Fruit fly (Drosophila melanogaster) whole organism, embryonic: ENCODE results near the gene Cpr78E.

Experiments
- Bgb ChIP-seq: fragments of 200-800 bp; sonication (Bioruptor generic); IDR thresholded peaks from 2 replicates; pipeline ENCODE4 v1.3.6; 2022; ENCODE audit warnings: missing biosample characterization, missing genetic modification characterization; ENCODE audit not compliant: partially characterized antibody
- CG10565 ChIP-seq: fragments of 200-800 bp; sonication (Bioruptor generic); optimal IDR thresholded peaks from 3 replicates; lab custom pipeline; 2016; ENCODE audit warnings: missing biosample characterization, mild to moderate bottlenecking, missing genetic modification characterization
- CG13296 ChIP-seq: fragments of 200-800 bp; sonication (Bioruptor generic); optimal IDR thresholded peaks from 3 replicates; lab custom pipeline; 2018; ENCODE audit warnings: missing biosample characterization, mild to moderate bottlenecking, missing genetic modification characterization
- CG13894 ChIP-seq: fragments of 200-800 bp; sonication (Bioruptor generic); optimal IDR thresholded peaks from 3 replicates; lab custom pipeline; 2018; ENCODE audit warnings: missing biosample characterization, mild to moderate bottlenecking, missing genetic modification characterization, moderate library complexity
- CG14965 ChIP-seq: fragments of 200-800 bp; sonication (Bioruptor generic); optimal IDR thresholded peaks from 2 replicates; lab custom pipeline; 2016; ENCODE audit warnings: missing biosample characterization, missing genetic modification characterization, borderline replicate concordance
- CG15073 ChIP-seq: fragments of 200-800 bp; sonication (Bioruptor generic); optimal IDR thresholded peaks from 2 replicates; lab custom pipeline; 2016; ENCODE audit warnings: missing biosample characterization, missing genetic modification characterization
- CG17385 ChIP-seq: fragments of 200-800 bp; sonication (Bioruptor generic); optimal IDR thresholded peaks from 3 replicates; lab custom pipeline; 2018; ENCODE audit warnings: missing biosample characterization, mild to moderate bottlenecking, missing genetic modification characterization
- CG17912 ChIP-seq: fragments of 200-800 bp; sonication (Bioruptor generic); optimal IDR thresholded peaks from 2 replicates; lab custom pipeline; 2018; ENCODE audit warnings: missing biosample characterization, mild to moderate bottlenecking, missing genetic modification characterization
- CG2129 ChIP-seq: fragments of 200-800 bp; sonication (Bioruptor generic); IDR thresholded peaks from 2 replicates; pipeline ENCODE4 v1.3.6; 2022; ENCODE audit warnings: missing biosample characterization, missing genetic modification characterization; ENCODE audit not compliant: partially characterized antibody
- CG31224 ChIP-seq: fragments of 200-800 bp; sonication (Bioruptor generic); IDR thresholded peaks from 2 replicates; pipeline ENCODE4 v1.3.6; 2022; ENCODE audit warnings: missing biosample characterization, missing genetic modification characterization
- CG33213 ChIP-seq: fragments of 200-800 bp; sonication (Bioruptor generic); optimal IDR thresholded peaks from 3 replicates; lab custom pipeline; 2016; ENCODE audit warnings: missing biosample characterization, missing genetic modification characterization
- CG4360 ChIP-seq: fragments of 200-800 bp; sonication (Bioruptor generic); IDR thresholded peaks from 2 replicates; pipeline ENCODE4 v1.3.6; 2022; ENCODE audit warnings: missing biosample characterization, missing genetic modification characterization
- CG43689 ChIP-seq: fragments of 200-800 bp; sonication (Bioruptor generic); IDR thresholded peaks from 2 replicates; pipeline ENCODE4 v1.3.6; 2022; ENCODE audit warnings: missing biosample characterization, missing genetic modification characterization
- CG4707 ChIP-seq: fragments of 200-800 bp; sonication (Bioruptor generic); optimal IDR thresholded peaks from 2 replicates; lab custom pipeline; 2018; ENCODE audit warnings: missing biosample characterization, mild to moderate bottlenecking, missing genetic modification characterization, moderate library complexity
- CG4854 ChIP-seq: fragments of 200-800 bp; sonication (Bioruptor generic); optimal IDR thresholded peaks from 2 replicates; lab custom pipeline; 2016; ENCODE audit warnings: missing biosample characterization, missing genetic modification characterization, inconsistent platforms
- CG6654 ChIP-seq: fragments of 200-800 bp; sonication (Bioruptor generic); optimal IDR thresholded peaks from 2 replicates; lab custom pipeline; 2017; ENCODE audit warnings: missing biosample characterization, mild to moderate bottlenecking, missing genetic modification characterization
- CG6683 ChIP-seq: fragments of 200-800 bp; sonication (Bioruptor generic); optimal IDR thresholded peaks from 2 replicates; lab custom pipeline; 2017; ENCODE audit warnings: missing biosample characterization, mild to moderate bottlenecking, missing genetic modification characterization, missing genetic modification reagents
- CG8290 ChIP-seq, 3 experiments: fragments of 200-800 bp; sonication (Bioruptor generic); optimal IDR thresholded peaks; 2 replicates each; lab custom pipeline; 2016 to 2019; ENCODE audit warnings: missing biosample characterization in 3 of 3, missing genetic modification characterization in 3 of 3, mild to moderate bottlenecking in 2 of 3, moderate library complexity in 1 of 3
- CG8478 ChIP-seq: fragments of >200 bp; optimal IDR thresholded peaks from 2 replicates; lab custom pipeline; 2018
- CG8924 ChIP-seq: fragments of 200-800 bp; optimal IDR thresholded peaks from 3 replicates; lab custom pipeline; 2019; ENCODE audit warnings: missing biosample characterization, mild to moderate bottlenecking, missing genetic modification characterization, moderate library complexity
- CG8944 ChIP-seq: fragments of 200-800 bp; sonication (Bioruptor generic); optimal IDR thresholded peaks from 3 replicates; lab custom pipeline; 2016; ENCODE audit warnings: missing biosample characterization, missing genetic modification characterization
- CG9609 ChIP-seq: fragments of 200-800 bp; sonication (Bioruptor generic); optimal IDR thresholded peaks from 3 replicates; lab custom pipeline; 2016; ENCODE audit warnings: missing biosample characterization, missing genetic modification characterization
- Camta ChIP-seq: fragments of 200-800 bp; sonication (Bioruptor generic); optimal IDR thresholded peaks from 2 replicates; lab custom pipeline; 2016; ENCODE audit warnings: missing biosample characterization, missing genetic modification characterization
- Deaf1 ChIP-seq: fragments of 200-800 bp; optimal IDR thresholded peaks from 3 replicates; lab custom pipeline; 2019; ENCODE audit warnings: missing biosample characterization, mild to moderate bottlenecking, missing genetic modification characterization, moderate library complexity
- Dip3 ChIP-seq: fragments of 200-800 bp; sonication (Bioruptor generic); optimal IDR thresholded peaks from 3 replicates; lab custom pipeline; 2016; ENCODE audit warnings: missing biosample characterization, missing genetic modification characterization
- Doc3 ChIP-seq: fragments of 200-800 bp; sonication (Bioruptor generic); IDR thresholded peaks from 3 replicates; pipeline ENCODE4 v1.3.6; 2022; ENCODE audit warnings: missing biosample characterization, missing genetic modification characterization; ENCODE audit not compliant: partially characterized antibody
- Gug ChIP-seq: fragments of 200-800 bp; sonication (Bioruptor generic); IDR thresholded peaks from 4 replicates; pipeline ENCODE4 v1.3.6; 2022; ENCODE audit warnings: missing biosample characterization, missing genetic modification characterization
- HLH4C ChIP-seq: fragments of 200-800 bp; sonication (Bioruptor generic); IDR thresholded peaks from 3 replicates; pipeline ENCODE4 v1.3.6; 2022; ENCODE audit warnings: missing biosample characterization, missing genetic modification characterization; ENCODE audit not compliant: partially characterized antibody
- Hsf ChIP-seq: fragments of 200-800 bp; sonication (Bioruptor generic); optimal IDR thresholded peaks from 3 replicates; lab custom pipeline; 2016; ENCODE audit warnings: missing biosample characterization, missing genetic modification characterization
- Myb ChIP-seq: fragments of 200-800 bp; sonication (Bioruptor generic); optimal IDR thresholded peaks from 2 replicates; lab custom pipeline; 2016; ENCODE audit warnings: missing biosample characterization, missing genetic modification characterization
- NK7.1 ChIP-seq: fragments of 200-800 bp; sonication (Bioruptor generic); optimal IDR thresholded peaks from 3 replicates; lab custom pipeline; 2016; ENCODE audit warnings: missing biosample characterization, missing genetic modification characterization
- PHDP ChIP-seq: fragments of 200-800 bp; sonication (Bioruptor generic); optimal IDR thresholded peaks from 3 replicates; lab custom pipeline; 2018; ENCODE audit warnings: missing biosample characterization, mild to moderate bottlenecking, missing genetic modification characterization, moderate library complexity
- ab ChIP-seq: fragments of 200-800 bp; sonication (Bioruptor generic); optimal IDR thresholded peaks from 2 replicates; lab custom pipeline; 2016; ENCODE audit warnings: missing biosample characterization, missing genetic modification characterization
- ac ChIP-seq: fragments of 200-800 bp; sonication (Bioruptor generic); optimal IDR thresholded peaks from 3 replicates; lab custom pipeline; 2017; ENCODE audit warnings: missing biosample characterization, mild to moderate bottlenecking, missing genetic modification characterization
- btn ChIP-seq: fragments of 200-800 bp; sonication (Bioruptor generic); optimal IDR thresholded peaks from 2 replicates; lab custom pipeline; 2016; ENCODE audit warnings: missing biosample characterization, missing genetic modification characterization
- danr ChIP-seq: fragments of 200-800 bp; sonication (Bioruptor generic); IDR thresholded peaks from 2 replicates; pipeline ENCODE4 v1.3.6; 2022; ENCODE audit warnings: missing biosample characterization, missing genetic modification characterization
- exex ChIP-seq: fragments of 200-800 bp; sonication (Bioruptor generic); optimal IDR thresholded peaks from 4 replicates; lab custom pipeline; 2018; ENCODE audit warnings: missing biosample characterization, mild to moderate bottlenecking, missing genetic modification characterization, moderate library complexity
- fd64A ChIP-seq: fragments of 200-800 bp; sonication (Bioruptor generic); optimal IDR thresholded peaks from 3 replicates; lab custom pipeline; 2018; ENCODE audit warnings: missing biosample characterization, mild to moderate bottlenecking, missing genetic modification characterization
- gce ChIP-seq: fragments of 200-800 bp; sonication (Bioruptor generic); IDR thresholded peaks from 3 replicates; pipeline ENCODE4 v1.3.6; 2022; ENCODE audit warnings: missing biosample characterization, missing genetic modification characterization
- lov ChIP-seq, 2 experiments: fragments of 200-800 bp in 1 of 2; fragments of >200 bp in 1 of 2; sonication (Bioruptor generic) in 1 of 2; IDR thresholded peaks in 1 of 2; optimal IDR thresholded peaks in 1 of 2; 2 replicates in 1 of 2; 3 replicates in 1 of 2; pipeline versions ENCODE4 v1.3.6 to Lab custom; 2017 to 2022; ENCODE audit warnings: missing biosample characterization in 1 of 2, missing genetic modification characterization in 1 of 2
- nerfin-1 ChIP-seq: fragments of 200-800 bp; sonication (Bioruptor generic); optimal IDR thresholded peaks from 3 replicates; lab custom pipeline; 2019; ENCODE audit warnings: missing biosample characterization, mild to moderate bottlenecking, missing genetic modification characterization, moderate library complexity
- p53 ChIP-seq: fragments of 200-800 bp; sonication (Bioruptor generic); optimal IDR thresholded peaks from 2 replicates; lab custom pipeline; 2016; ENCODE audit warnings: missing biosample characterization, missing genetic modification characterization
- row ChIP-seq: fragments of 200-800 bp; sonication (Bioruptor generic); IDR thresholded peaks from 3 replicates; pipeline ENCODE4 v1.3.6; 2022; ENCODE audit warnings: missing biosample characterization, missing genetic modification characterization
- sisA ChIP-seq: fragments of 200-800 bp; sonication (Bioruptor generic); IDR thresholded peaks from 2 replicates; pipeline ENCODE4 v1.3.6; 2022; ENCODE audit warnings: missing biosample characterization, missing genetic modification characterization
- slbo ChIP-seq: fragments of 200-800 bp; sonication (Bioruptor generic); IDR thresholded peaks from 2 replicates; pipeline ENCODE4 v1.3.6; 2022; ENCODE audit warnings: missing biosample characterization, missing genetic modification characterization
- sob ChIP-seq: fragments of 200-800 bp; sonication (Bioruptor generic); IDR thresholded peaks from 2 replicates; pipeline ENCODE4 v1.3.6; 2022; ENCODE audit warnings: missing biosample characterization, missing genetic modification characterization
- sqz ChIP-seq: fragments of 200-800 bp; sonication (Bioruptor generic); optimal IDR thresholded peaks from 3 replicates; lab custom pipeline; 2018; ENCODE audit warnings: missing biosample characterization, mild to moderate bottlenecking, missing genetic modification characterization
- tx ChIP-seq: fragments of 200-800 bp; sonication (Bioruptor generic); optimal IDR thresholded peaks from 2 replicates; lab custom pipeline; 2016; ENCODE audit warnings: missing biosample characterization, missing genetic modification characterization
- usp ChIP-seq: fragments of >200 bp; optimal IDR thresholded peaks from 2 replicates; lab custom pipeline; 2017; ENCODE audit warnings: missing biosample characterization, missing genetic modification characterization
- vfl ChIP-seq: fragments of 200-800 bp; sonication (Bioruptor generic); optimal IDR thresholded peaks from 2 replicates; lab custom pipeline; 2016; ENCODE audit warnings: missing biosample characterization, missing genetic modification characterization
- zfh2 ChIP-seq: fragments of 200-800 bp; sonication (Bioruptor generic); optimal IDR thresholded peaks from 2 replicates; lab custom pipeline; 2016; ENCODE audit warnings: missing biosample characterization, missing genetic modification characterization

Gene Cpr78E

DNA sequence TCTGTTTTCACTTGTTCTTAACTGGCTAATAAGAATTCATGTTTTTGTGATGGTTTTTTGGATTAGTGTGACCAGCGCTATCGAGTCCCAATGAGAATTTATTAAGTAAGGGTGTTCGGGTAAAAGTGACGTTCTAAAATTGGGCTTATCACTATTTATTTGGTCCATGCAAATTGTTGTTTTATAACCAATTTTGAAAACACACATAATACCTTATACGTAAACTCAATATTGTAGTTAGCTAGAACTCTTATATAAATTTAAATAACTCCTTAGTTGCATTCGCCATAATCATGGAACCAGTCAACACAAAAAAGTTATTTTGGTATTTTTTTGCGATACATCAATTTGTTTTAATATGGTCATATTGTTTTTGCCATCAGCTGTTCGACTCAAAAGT lies 12.9 kb upstream of the Cpr78E start, which contains the start of the genes Als2 and CG11248 (continued):
- TF ChIP-seq CG8290 (GFP tag; optimal IDR thresholded peaks at IDR 0.05; lab: Kevin White, UChicago) = no peak
- peak in 1 of 2 experiments; percentile 3 for TF ChIP-seq CG8290 (tag; optimal IDR thresholded peaks at IDR 0.05; lab: Kevin White, UChicago)
- TF ChIP-seq fd64A (GFP tag; lab: Kevin White, UChicago) = no peak
- TF ChIP-seq CG4360 (GFP tag; lab: Robert Waterston, UW) = no peak
- TF ChIP-seq row (GFP tag; lab: Robert Waterston, UW) = peak; percentile 91
- no peak for TF ChIP-seq CG6683
- TF ChIP-seq CG17912 (GFP tag; lab: Kevin White, UChicago) = no peak
- no peak for TF ChIP-seq CG15073
- TF ChIP-seq nerfin-1 (tag; lab: Kevin White, UChicago) = peak; percentile 68
- TF ChIP-seq ac = no peak
- peak; percentile 76 for TF ChIP-seq sisA (GFP tag; lab: Robert Waterston, UW)
- TF ChIP-seq tx = peak; percentile 56
- no peak for TF ChIP-seq ab
- peak; percentile 46 for TF ChIP-seq CG9609
- peak; percentile 27 for TF ChIP-seq CG6654
- TF ChIP-seq lov (optimal IDR thresholded peaks at IDR 0.05; lab: Kevin White, UChicago) = no peak
- no peak for TF ChIP-seq lov (GFP tag; IDR thresholded peaks at IDR 0.05; lab: Robert Waterston, UW)
- TF ChIP-seq Bgb (GFP tag; lab: Robert Waterston, UW) = no peak
- TF ChIP-seq NK7.1 (GFP tag; lab: Kevin White, UChicago) = peak; percentile 20
- TF ChIP-seq slbo (GFP tag; lab: Robert Waterston, UW) = peak; percentile 84
- no peak for TF ChIP-seq sqz (GFP tag; lab: Kevin White, UChicago)
- peak; percentile 76 for TF ChIP-seq Dip3
- TF ChIP-seq CG10565 = no peak
- peak; percentile 55 for TF ChIP-seq Camta (GFP tag; lab: Kevin White, UChicago)
- TF ChIP-seq CG31224 = peak; percentile 34; the same call in 1 of the 2 replicates
- no peak for TF ChIP-seq Doc3 (GFP tag; lab: Robert Waterston, UW)
- peak; percentile 13 for TF ChIP-seq CG33213 (GFP tag; lab: Kevin White, UChicago)
- TF ChIP-seq HLH4C (GFP tag; lab: Robert Waterston, UW) = no peak
- TF ChIP-seq Hsf (GFP tag; lab: Kevin White, UChicago) = peak; percentile 85
- no peak for TF ChIP-seq CG14965 (GFP tag; lab: Kevin White, UChicago)
- no peak for TF ChIP-seq CG4854
- TF ChIP-seq CG2129 = no peak
- TF ChIP-seq CG4707 (GFP tag; lab: Kevin White, UChicago) = no peak
- TF ChIP-seq CG8944 (GFP tag; lab: Kevin White, UChicago) = peak; percentile 65
- TF ChIP-seq Gug (GFP tag; lab: Robert Waterston, UW) = peak; percentile 61; the same call in 2 of the 4 replicates
- TF ChIP-seq zfh2 (GFP tag; lab: Kevin White, UChicago) = peak; percentile 69
- TF ChIP-seq vfl (GFP tag; lab: Kevin White, UChicago) = peak; percentile 59
- no peak for TF ChIP-seq danr
- TF ChIP-seq CG13894 (tag; lab: Kevin White, UChicago) = no peak
- TF ChIP-seq CG8478 (lab: Kevin White, UChicago) = no peak
- peak; percentile 91 for TF ChIP-seq CG8924 (tag; lab: Kevin White, UChicago)
- TF ChIP-seq usp (GFP tag; lab: Kevin White, UChicago) = no peak
- no peak for TF ChIP-seq PHDP (tag; lab: Kevin White, UChicago)
- TF ChIP-seq Myb (GFP tag; lab: Kevin White, UChicago) = peak; percentile 4
- TF ChIP-seq CG17385 (GFP tag; lab: Kevin White, UChicago) = peak; percentile 60
- TF ChIP-seq sob (GFP tag; lab: Robert Waterston, UW) = peak; percentile 74
- no peak for TF ChIP-seq p53
- no peak for TF ChIP-seq Deaf1 (tag; lab: Kevin White, UChicago)
- no peak for TF ChIP-seq btn
- no peak for TF ChIP-seq CG13296 (GFP tag; lab: Kevin White, UChicago)
- TF ChIP-seq exex (tag; lab: Kevin White, UChicago) = no peak
- no peak for TF ChIP-seq CG43689 (GFP tag; lab: Robert Waterston, UW)
- TF ChIP-seq gce (GFP tag; lab: Robert Waterston, UW) = 0 out of 3 replicates have a peak, but pooled peaks have one; percentile 17
